Fruit fly (Drosophila melanogaster): ENCODE data around the gene xmas.

xmas gene

DNA sequence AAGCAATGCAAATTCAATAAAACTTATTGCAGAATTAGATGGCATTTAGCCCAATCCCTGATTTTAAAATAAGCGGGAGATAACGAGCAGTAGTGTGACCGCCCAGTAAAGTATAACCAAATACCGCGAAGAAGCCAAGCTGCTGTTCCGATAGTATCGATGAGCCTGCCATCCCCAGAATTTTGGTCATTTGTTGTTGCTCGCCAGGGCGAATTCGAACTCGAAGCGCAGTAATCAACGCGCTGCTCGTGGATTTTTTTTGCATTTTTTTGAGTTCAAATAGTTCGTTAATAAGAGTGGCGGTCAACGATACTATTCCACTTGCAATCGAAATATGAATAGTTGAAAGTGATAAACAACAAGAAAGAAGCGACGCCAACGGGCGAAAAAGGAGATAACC, 713 bp upstream of the xmas start, which contains the start of gene baz:
Gene baz, plus strand, starts transcription at position 188 of the 400 bp plus-strand sequence.
- TF ChIP-seq CG10631 (GFP tag; optimal IDR thresholded peaks at IDR 0.05) (no peak), Ets21C (GFP tag; optimal IDR thresholded peaks at IDR 0.05) (no peak), CG15336 (GFP tag; IDR thresholded peaks at IDR 0.05) (no peak), salr (GFP tag; optimal IDR thresholded peaks at IDR 0.05) (no peak), lz (GFP tag; optimal IDR thresholded peaks at IDR 0.05) (no peak), Sox14 (GFP tag; optimal IDR thresholded peaks at IDR 0.05) (peak; percentile 7), fd59A (GFP tag; optimal IDR thresholded peaks at IDR 0.05) (no peak), fd85E (GFP tag; optimal IDR thresholded peaks at IDR 0.05) (no peak), ss (GFP tag; optimal IDR thresholded peaks at IDR 0.05) (peak in 1 of 2 experiments; percentile 30), Eip78C (GFP tag) (peak; percentile 64), CG8119 (GFP tag; IDR thresholded peaks at IDR 0.05) (no peak), Smox (GFP tag; optimal IDR thresholded peaks at IDR 0.05) (no peak), net (GFP tag; optimal IDR thresholded peaks at IDR 0.05) (no peak), CG3032 (tag; optimal IDR thresholded peaks at IDR 0.05) (peak; percentile 2), eg (GFP tag; IDR thresholded peaks at IDR 0.05) (no peak; the same call in 2 of the 3 replicates), dac (GFP tag; optimal IDR thresholded peaks at IDR 0.05) (no peak), CG16779 (tag; optimal IDR thresholded peaks at IDR 0.05) (no peak), OdsH (GFP tag; optimal IDR thresholded peaks at IDR 0.05) (no peak), acj6 (GFP tag; optimal IDR thresholded peaks at IDR 0.05) (no peak), Sox15 (GFP tag; optimal IDR thresholded peaks at IDR 0.05) (no peak), Hr4 (GFP tag; optimal IDR thresholded peaks at IDR 0.05) (no peak), Blimp-1 (GFP tag; optimal IDR thresholded peaks at IDR 0.05) (no peak), CG11762 (GFP tag; optimal IDR thresholded peaks at IDR 0.05; ENCODE audit: insufficient read depth) (no peak), fkh (GFP tag; optimal IDR thresholded peaks at IDR 0.05) (no peak), Eip75B (GFP tag; optimal IDR thresholded peaks at IDR 0.05) (no peak), CG6854 (GFP tag; optimal IDR thresholded peaks at IDR 0.05) (no peak), CG9139 (GFP tag; optimal IDR thresholded peaks at IDR 0.05) (no peak), Eip93F (GFP tag; optimal IDR thresholded peaks at IDR 0.05) (no peak), CG6163 (GFP tag; IDR thresholded peaks at IDR 0.05) (peak; percentile 46; the same call in 1 of the 3 replicates), CG34406 (GFP tag; optimal IDR thresholded peaks at IDR 0.05) (no peak), CG6808 (GFP tag; optimal IDR thresholded peaks at IDR 0.05) (peak; percentile 2), CG4318 (GFP tag; optimal IDR thresholded peaks at IDR 0.05) (no peak)

DNA sequence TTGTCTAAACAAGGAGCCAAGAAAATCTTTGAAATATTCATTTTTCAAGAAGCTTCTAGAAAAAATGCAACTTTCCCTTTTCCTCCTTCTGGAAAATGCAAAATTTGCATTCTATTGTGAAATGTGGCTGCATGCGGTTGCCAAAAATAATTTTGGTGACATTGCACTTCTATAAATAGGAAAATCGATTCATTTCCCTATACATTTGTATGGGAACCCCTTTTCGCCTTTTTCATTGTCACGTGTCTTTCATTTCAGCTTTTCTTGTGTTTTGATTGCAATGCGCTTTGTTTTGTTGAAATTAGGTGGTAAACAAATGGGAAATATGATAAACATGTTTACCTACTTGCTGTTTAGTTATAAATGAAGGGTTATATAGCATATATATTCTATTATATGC, 8.4 kb downstream of the xmas start:
- TF ChIP-seq fkh (GFP tag; optimal IDR thresholded peaks at IDR 0.05) (no peak), spab (GFP tag; optimal IDR thresholded peaks at IDR 0.05) (no peak), Lpt (GFP tag; optimal IDR thresholded peaks at IDR 0.05) (no peak), Ets96B (tag; optimal IDR thresholded peaks at IDR 0.05) (no peak)

DNA sequence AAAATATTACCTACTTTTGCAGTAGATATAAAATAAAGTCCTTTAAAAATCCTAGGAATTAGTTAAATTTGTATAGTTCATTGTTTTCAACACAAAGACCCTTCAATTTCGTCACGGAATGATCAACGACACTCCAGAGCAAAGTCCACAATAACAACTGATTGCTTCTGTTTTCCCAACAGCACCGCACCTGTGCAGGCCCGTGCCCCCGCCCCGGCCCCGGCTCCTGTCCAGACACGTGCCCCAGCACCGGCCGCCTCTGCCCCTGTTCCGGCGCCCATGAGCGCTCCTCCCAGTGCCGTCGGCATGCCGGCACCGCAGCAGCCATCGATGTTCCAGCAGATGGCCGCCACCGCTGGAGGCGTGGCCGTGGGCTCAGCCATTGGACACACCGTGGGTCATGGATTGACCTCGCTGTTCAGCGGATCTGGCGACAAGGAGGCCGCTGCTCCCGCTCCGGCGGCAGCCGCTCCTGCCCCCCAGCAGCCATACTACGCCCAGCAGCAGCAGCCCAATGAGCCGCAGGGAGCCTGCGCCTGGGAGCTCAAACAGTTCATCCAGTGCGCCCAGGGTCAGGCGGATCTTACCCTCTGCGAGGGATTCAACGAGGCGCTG, 9.3 kb downstream of the xmas start:
- TF ChIP-seq CG6854 (GFP tag; optimal IDR thresholded peaks at IDR 0.05) (peak; percentile 57), Hr38 (GFP tag; optimal IDR thresholded peaks at IDR 0.05) (no peak), lz (GFP tag; optimal IDR thresholded peaks at IDR 0.05) (no peak), Sox14 (GFP tag; optimal IDR thresholded peaks at IDR 0.05) (no peak), achi (GFP tag; optimal IDR thresholded peaks at IDR 0.05) (no peak), CG15336 (GFP tag; IDR thresholded peaks at IDR 0.05) (peak; percentile 13; the same call in 1 of the 2 replicates), CG10631 (GFP tag; optimal IDR thresholded peaks at IDR 0.05) (no peak), CG16779 (tag; optimal IDR thresholded peaks at IDR 0.05) (peak; percentile 31), ss (GFP tag; optimal IDR thresholded peaks at IDR 0.05) (peak; percentile 71 to 79), CG6808 (GFP tag; optimal IDR thresholded peaks at IDR 0.05) (peak; percentile 64), fd85E (GFP tag; optimal IDR thresholded peaks at IDR 0.05) (no peak)

Data from whole organism, prepupa.